Fruit fly (Drosophila melanogaster) whole organism, embryonic: ENCODE results near the gene dgt2.
A peak's percentile ranks its signal among the peaks of the same experiment; 100 is the strongest.

Source experiments
- Ada2b ChIP-seq: fragments of 200-800 bp; sonication (Bioruptor generic); IDR thresholded peaks from 2 replicates; pipeline ENCODE4 v1.3.6; 2022; ENCODE audit warnings: missing biosample characterization, missing genetic modification characterization
- Bteb2 ChIP-seq: fragments of 200-800 bp; sonication (Bioruptor generic); optimal IDR thresholded peaks from 2 replicates; lab custom pipeline; 2016; ENCODE audit warnings: missing biosample characterization, missing genetic modification characterization
- C15 ChIP-seq: fragments of 200-800 bp; sonication (Bioruptor generic); IDR thresholded peaks from 3 replicates; pipeline ENCODE4 v1.3.6; 2022; ENCODE audit warnings: missing biosample characterization, missing genetic modification characterization
- CG10565 ChIP-seq: fragments of 200-800 bp; sonication (Bioruptor generic); optimal IDR thresholded peaks from 3 replicates; lab custom pipeline; 2016; ENCODE audit warnings: missing biosample characterization, mild to moderate bottlenecking, missing genetic modification characterization
- CG11398 ChIP-seq: fragments of 200-800 bp; sonication (Bioruptor generic); optimal IDR thresholded peaks from 2 replicates; lab custom pipeline; 2016; ENCODE audit warnings: missing biosample characterization, missing genetic modification characterization
- CG13424 ChIP-seq: fragments of 200-800 bp; sonication (Bioruptor generic); optimal IDR thresholded peaks from 2 replicates; lab custom pipeline; 2019; ENCODE audit warnings: missing biosample characterization, mild to moderate bottlenecking, missing genetic modification characterization, moderate library complexity
- CG14014 ChIP-seq: fragments of 200-800 bp; sonication (Bioruptor generic); IDR thresholded peaks from 2 replicates; pipeline ENCODE4 v1.3.6; 2022; ENCODE audit warnings: missing biosample characterization, missing genetic modification characterization
- CG14860 ChIP-seq: fragments of 200-800 bp; sonication (Bioruptor generic); IDR thresholded peaks from 3 replicates; pipeline ENCODE4 v1.3.6; 2022; ENCODE audit warnings: missing biosample characterization, missing genetic modification characterization; ENCODE audit not compliant: partially characterized antibody
- CG16863 ChIP-seq: fragments of 200-800 bp; sonication (Bioruptor generic); optimal IDR thresholded peaks from 3 replicates; lab custom pipeline; 2016; ENCODE audit warnings: missing biosample characterization, missing genetic modification characterization
- CG17802 ChIP-seq: fragments of 200-800 bp; sonication (Bioruptor generic); optimal IDR thresholded peaks from 2 replicates; lab custom pipeline; 2018; ENCODE audit warnings: missing biosample characterization, mild to moderate bottlenecking, missing genetic modification characterization, moderate library complexity
- CG2120 ChIP-seq: fragments of 200-800 bp; sonication (Bioruptor generic); optimal IDR thresholded peaks from 3 replicates; lab custom pipeline; 2016; ENCODE audit warnings: missing biosample characterization, missing genetic modification characterization
- CG2129 ChIP-seq: fragments of 200-800 bp; sonication (Bioruptor generic); IDR thresholded peaks from 2 replicates; pipeline ENCODE4 v1.3.6; 2022; ENCODE audit warnings: missing biosample characterization, missing genetic modification characterization; ENCODE audit not compliant: partially characterized antibody
- CG30020 ChIP-seq: fragments of 200-800 bp; optimal IDR thresholded peaks from 2 replicates; lab custom pipeline; 2019; ENCODE audit warnings: missing biosample characterization, mild to moderate bottlenecking, missing genetic modification characterization, moderate library complexity
- CG3065 ChIP-seq: fragments of 200-800 bp; sonication (Bioruptor generic); optimal IDR thresholded peaks from 2 replicates; lab custom pipeline; 2016; ENCODE audit warnings: missing biosample characterization, missing genetic modification characterization
- CG31224 ChIP-seq: fragments of 200-800 bp; sonication (Bioruptor generic); IDR thresholded peaks from 2 replicates; pipeline ENCODE4 v1.3.6; 2022; ENCODE audit warnings: missing biosample characterization, missing genetic modification characterization
- CG4328 ChIP-seq: fragments of 200-800 bp; sonication (Bioruptor generic); optimal IDR thresholded peaks from 3 replicates; lab custom pipeline; 2017; ENCODE audit warnings: missing biosample characterization, missing genetic modification reagents, missing genetic modification characterization
- CG4360 ChIP-seq: fragments of 200-800 bp; sonication (Bioruptor generic); IDR thresholded peaks from 2 replicates; pipeline ENCODE4 v1.3.6; 2022; ENCODE audit warnings: missing biosample characterization, missing genetic modification characterization
- CG4424 ChIP-seq: fragments of 200-800 bp; sonication (Bioruptor generic); optimal IDR thresholded peaks from 3 replicates; lab custom pipeline; 2016; ENCODE audit warnings: missing biosample characterization, missing genetic modification characterization
- CG7786 ChIP-seq: fragments of 200-800 bp; sonication (Bioruptor generic); optimal IDR thresholded peaks from 2 replicates; lab custom pipeline; 2016; ENCODE audit warnings: missing biosample characterization, missing genetic modification characterization
- CG7963 ChIP-seq: fragments of 200-800 bp; sonication (Bioruptor generic); IDR thresholded peaks from 3 replicates; pipeline ENCODE4 v1.3.6; 2022; ENCODE audit warnings: missing biosample characterization, missing genetic modification characterization; ENCODE audit not compliant: partially characterized antibody
- Eip74EF ChIP-seq, 2 experiments: fragments of 200-800 bp in 1 of 2; fragments of >200 bp in 1 of 2; sonication (Bioruptor generic) in 1 of 2; optimal IDR thresholded peaks; 2 replicates each; lab custom pipeline; 2017 to 2019; ENCODE audit warnings: missing biosample characterization in 2 of 2, missing genetic modification characterization in 2 of 2, mild to moderate bottlenecking in 1 of 2, moderate library complexity in 1 of 2
- Elba2 ChIP-seq: fragments of 200-800 bp; sonication (Bioruptor generic); optimal IDR thresholded peaks from 3 replicates; lab custom pipeline; 2016; ENCODE audit warnings: missing biosample characterization, missing genetic modification characterization
- Gsc ChIP-seq: fragments of 200-800 bp; sonication (Bioruptor generic); IDR thresholded peaks from 2 replicates; pipeline ENCODE4 v1.3.6; 2022; ENCODE audit warnings: missing biosample characterization, missing genetic modification characterization
- Gug ChIP-seq: fragments of 200-800 bp; sonication (Bioruptor generic); IDR thresholded peaks from 4 replicates; pipeline ENCODE4 v1.3.6; 2022; ENCODE audit warnings: missing biosample characterization, missing genetic modification characterization
- H15 ChIP-seq: fragments of 200-800 bp; sonication (Bioruptor generic); IDR thresholded peaks from 3 replicates; pipeline ENCODE4 v1.3.6; 2022; ENCODE audit warnings: missing biosample characterization, missing genetic modification characterization
- H2.0 ChIP-seq: fragments of 200-800 bp; sonication (Bioruptor generic); IDR thresholded peaks from 2 replicates; pipeline ENCODE4 v1.3.6; 2022; ENCODE audit warnings: missing biosample characterization, missing genetic modification characterization
- HLHmδ ChIP-seq: fragments of 200-800 bp; sonication (Bioruptor generic); optimal IDR thresholded peaks from 2 replicates; lab custom pipeline; 2018; ENCODE audit warnings: missing biosample characterization, mild to moderate bottlenecking, missing genetic modification characterization, moderate library complexity
- Lpt ChIP-seq: fragments of >200 bp; optimal IDR thresholded peaks from 2 replicates; lab custom pipeline; 2018; ENCODE audit warnings: missing biosample characterization, missing genetic modification characterization
- MBD-R2 ChIP-seq: fragments of 200-800 bp; sonication (Bioruptor generic); IDR thresholded peaks from 2 replicates; pipeline ENCODE4 v1.3.6; 2022; ENCODE audit warnings: missing biosample characterization, missing genetic modification characterization
- Med ChIP-seq: fragments of 200-800 bp; sonication (Bioruptor generic); peaks from one replicate; lab custom pipeline; 2016; ENCODE audit warnings: missing biosample characterization, missing genetic modification characterization, mild to moderate bottlenecking, inconsistent platforms, moderate library complexity
- Sox102F ChIP-seq: fragments of 200-800 bp; sonication (Bioruptor generic); optimal IDR thresholded peaks from 2 replicates; lab custom pipeline; 2018; ENCODE audit warnings: missing biosample characterization, mild to moderate bottlenecking, missing genetic modification characterization, moderate library complexity
- TFAM ChIP-seq: fragments of 200-800 bp; sonication (Bioruptor generic); optimal IDR thresholded peaks from 2 replicates; lab custom pipeline; 2017; ENCODE audit warnings: missing biosample characterization, missing genetic modification characterization, inconsistent platforms
- al ChIP-seq: fragments of 200-800 bp; sonication (Bioruptor generic); IDR thresholded peaks from 2 replicates; pipeline ENCODE4 v1.3.6; 2022; ENCODE audit warnings: missing biosample characterization, missing genetic modification characterization
- ash1 ChIP-seq: fragments of 200-800 bp; sonication (Bioruptor generic); optimal IDR thresholded peaks from 2 replicates; lab custom pipeline; 2018; ENCODE audit warnings: missing biosample characterization, mild to moderate bottlenecking, missing genetic modification characterization
- bowl ChIP-seq: fragments of 200-800 bp; sonication (Bioruptor generic); IDR thresholded peaks from 2 replicates; pipeline ENCODE4 v1.3.6; 2022; ENCODE audit warnings: missing biosample characterization, missing genetic modification characterization
- btn ChIP-seq: fragments of 200-800 bp; sonication (Bioruptor generic); optimal IDR thresholded peaks from 2 replicates; lab custom pipeline; 2016; ENCODE audit warnings: missing biosample characterization, missing genetic modification characterization
- dmrt99B ChIP-seq: fragments of 200-800 bp; sonication (Bioruptor generic); optimal IDR thresholded peaks from 2 replicates; lab custom pipeline; 2018; ENCODE audit warnings: missing biosample characterization, mild to moderate bottlenecking, missing genetic modification characterization, moderate library complexity
- jigr1 ChIP-seq: fragments of 200-800 bp; sonication (Bioruptor generic); IDR thresholded peaks from 3 replicates; pipeline ENCODE4 v1.3.6; 2022; ENCODE audit warnings: missing biosample characterization, missing genetic modification characterization
- lab ChIP-seq: fragments of 200-800 bp; sonication (Bioruptor generic); optimal IDR thresholded peaks from 3 replicates; lab custom pipeline; 2017; ENCODE audit warnings: missing biosample characterization, missing genetic modification characterization, mild to moderate bottlenecking, moderate library complexity, missing genetic modification reagents
- lbe ChIP-seq: fragments of 200-800 bp; sonication (Bioruptor generic); optimal IDR thresholded peaks from 2 replicates; lab custom pipeline; 2016; ENCODE audit warnings: missing biosample characterization, mild to moderate bottlenecking, missing genetic modification characterization
- nerfin-1 ChIP-seq: fragments of 200-800 bp; sonication (Bioruptor generic); optimal IDR thresholded peaks from 3 replicates; lab custom pipeline; 2019; ENCODE audit warnings: missing biosample characterization, mild to moderate bottlenecking, missing genetic modification characterization, moderate library complexity
- pan ChIP-seq, 4 experiments: fragments of >200 bp in 3 of 4; fragments of 200-800 bp in 1 of 4; sonication (Bioruptor generic) in 1 of 4; optimal IDR thresholded peaks in 3 of 4; IDR thresholded peaks in 1 of 4; 2 replicates each; pipeline versions ENCODE4 v1.3.6 to Lab custom; 2017 to 2022; ENCODE audit warnings: missing biosample characterization in 2 of 4, missing genetic modification characterization in 2 of 4, mixed read lengths in 1 of 4
- pita ChIP-seq: fragments of 200-800 bp; sonication (Bioruptor generic); optimal IDR thresholded peaks from 2 replicates; lab custom pipeline; 2017; ENCODE audit warnings: missing biosample characterization, mild to moderate bottlenecking, missing genetic modification characterization
- sd ChIP-seq: fragments of 200-800 bp; sonication (Bioruptor generic); optimal IDR thresholded peaks from 3 replicates; lab custom pipeline; 2018; ENCODE audit warnings: missing biosample characterization, mild to moderate bottlenecking, missing genetic modification characterization, moderate library complexity
- sna ChIP-seq: fragments of 200-800 bp; sonication (Bioruptor generic); IDR thresholded peaks from 2 replicates; pipeline ENCODE4 v1.3.6; 2022; ENCODE audit warnings: missing biosample characterization, missing genetic modification characterization; ENCODE audit not compliant: partially characterized antibody
- sob ChIP-seq: fragments of 200-800 bp; sonication (Bioruptor generic); IDR thresholded peaks from 2 replicates; pipeline ENCODE4 v1.3.6; 2022; ENCODE audit warnings: missing biosample characterization, missing genetic modification characterization
- usp ChIP-seq: fragments of >200 bp; optimal IDR thresholded peaks from 2 replicates; lab custom pipeline; 2017; ENCODE audit warnings: missing biosample characterization, missing genetic modification characterization
- zfh2 ChIP-seq: fragments of 200-800 bp; sonication (Bioruptor generic); optimal IDR thresholded peaks from 2 replicates; lab custom pipeline; 2016; ENCODE audit warnings: missing biosample characterization, missing genetic modification characterization

Gene dgt2

dm6 chr2L:12011682-12012655, 22.2 kb downstream of the dgt2 start (continued):
- peak; percentile 0 for TF ChIP-seq Bteb2
- TF ChIP-seq CG7786 (GFP tag; lab: Kevin White, UChicago), result peak; percentile 75
- no peak for TF ChIP-seq CG2129 (GFP tag; lab: Robert Waterston, UW)
- no peak for TF ChIP-seq al (GFP tag; lab: Robert Waterston, UW)
- no peak for TF ChIP-seq usp (GFP tag; lab: Kevin White, UChicago)
- TF ChIP-seq H2.0 (GFP tag; lab: Robert Waterston, UW), result no peak
- peak; percentile 55 for TF ChIP-seq CG13424
- TF ChIP-seq TFAM (GFP tag; lab: Kevin White, UChicago), result no peak
- no peak for TF ChIP-seq Ada2b (GFP tag; lab: Robert Waterston, UW)
- TF ChIP-seq CG4360 (GFP tag; lab: Robert Waterston, UW), result no peak
- TF ChIP-seq CG14014, result no peak
- TF ChIP-seq CG7963 (GFP tag; lab: Robert Waterston, UW), result no peak
- no peak for TF ChIP-seq bowl (GFP tag; lab: Robert Waterston, UW)
- peak; percentile 83 for TF ChIP-seq ash1
- peak; percentile 68 for TF ChIP-seq CG4328 (GFP tag; lab: Kevin White, UChicago)
- no peak for TF ChIP-seq CG10565 (GFP tag; lab: Kevin White, UChicago)
- peak; percentile 72 for TF ChIP-seq dmrt99B
- peak; percentile 94 for TF ChIP-seq lab (GFP tag; lab: Kevin White, UChicago)
- TF ChIP-seq jigr1 (GFP tag; lab: Robert Waterston, UW), result no peak
- peak; percentile 77 for TF ChIP-seq zfh2 (GFP tag; lab: Kevin White, UChicago)
- TF ChIP-seq CG31224 (GFP tag; lab: Robert Waterston, UW), result no peak
- TF ChIP-seq Sox102F (GFP tag; lab: Kevin White, UChicago), result peak; percentile 57
- TF ChIP-seq sna (GFP tag; lab: Robert Waterston, UW), result no peak
- peak; percentile 98 for TF ChIP-seq Med (GFP tag; lab: Kevin White, UChicago)
- peak; percentile 70 for TF ChIP-seq CG4424 (GFP tag; lab: Kevin White, UChicago)
- TF ChIP-seq Elba2 (GFP tag; lab: Kevin White, UChicago), result no peak
- TF ChIP-seq HLHmδ (GFP tag; lab: Kevin White, UChicago), result peak; percentile 89
- TF ChIP-seq sob (GFP tag; lab: Robert Waterston, UW), result no peak
- TF ChIP-seq H15 (GFP tag; lab: Robert Waterston, UW), result no peak
- no peak for TF ChIP-seq CG17802
- peak; percentile 100 for TF ChIP-seq sd (tag; lab: Kevin White, UChicago)
- TF ChIP-seq lbe, result peak; percentile 54
- TF ChIP-seq pan (optimal IDR thresholded peaks at IDR 0.05; lab: Kevin White, UChicago), result no peak
- no peak for TF ChIP-seq pan (GFP tag; optimal IDR thresholded peaks at IDR 0.05 in 1 of 2, IDR thresholded peaks at IDR 0.05 in 1 of 2)
- no peak for TF ChIP-seq CG30020 (tag; lab: Kevin White, UChicago)
- peak; percentile 91 for TF ChIP-seq Gug (GFP tag; lab: Robert Waterston, UW)
- peak; percentile 88 for TF ChIP-seq CG2120 (GFP tag; lab: Kevin White, UChicago)
- no peak for TF ChIP-seq MBD-R2 (GFP tag; lab: Robert Waterston, UW)
- peak in 1 of 2 experiments; percentile 93 for TF ChIP-seq Eip74EF (GFP tag; optimal IDR thresholded peaks at IDR 0.05; lab: Kevin White, UChicago)
- no peak for TF ChIP-seq pita (GFP tag; lab: Kevin White, UChicago)
- peak; percentile 10 for TF ChIP-seq CG3065
- TF ChIP-seq Lpt, result no peak
- peak; percentile 57 for TF ChIP-seq CG11398 (GFP tag; lab: Kevin White, UChicago)
- no peak for TF ChIP-seq Gsc (GFP tag; lab: Robert Waterston, UW)
- TF ChIP-seq btn, result peak; percentile 66
- peak; percentile 100 for TF ChIP-seq nerfin-1 (tag; lab: Kevin White, UChicago)
- no peak for TF ChIP-seq C15 (GFP tag; lab: Robert Waterston, UW)
- peak; percentile 68 for TF ChIP-seq CG16863 (GFP tag; lab: Kevin White, UChicago)
- no peak for TF ChIP-seq CG14860 (GFP tag; lab: Robert Waterston, UW)
